Worm (Caenorhabditis elegans): Measurements from ENCODE around the gene fcmt-1.

DNA sequence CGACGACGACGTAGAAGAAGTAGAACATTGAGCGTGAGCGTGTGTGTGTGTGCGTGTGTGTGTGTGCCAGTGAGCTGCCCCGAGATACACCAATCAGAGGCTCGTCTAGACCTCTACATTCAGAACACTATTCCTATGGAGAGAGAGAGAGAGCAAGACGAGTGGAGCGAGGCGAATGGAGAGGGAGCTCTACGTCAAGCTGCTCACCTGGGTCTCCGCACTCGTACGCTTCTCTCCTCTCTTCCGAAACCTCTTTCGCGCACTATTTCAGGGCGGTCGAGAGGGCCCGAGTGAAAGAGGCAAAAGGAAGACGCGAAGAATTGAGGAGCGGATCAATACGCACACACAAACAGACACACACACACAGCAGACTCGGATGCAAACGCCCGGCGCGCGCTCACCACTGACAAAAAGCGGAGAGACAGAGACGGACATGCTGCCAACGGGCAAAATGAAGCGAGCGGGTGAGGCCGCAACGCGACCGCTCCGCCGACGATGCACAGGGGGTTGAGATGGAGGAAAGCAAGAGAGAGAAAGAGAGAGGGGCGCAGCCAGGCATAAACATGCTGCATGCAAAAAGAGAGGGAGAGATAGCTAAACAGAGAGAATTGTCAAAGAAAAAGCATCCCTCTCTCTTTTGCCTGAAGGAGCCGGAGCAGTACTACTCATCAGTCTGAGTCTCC, 40.3 kb upstream of the fcmt-1 start:
- TF ChIP-seq ceh-36 (tag; optimal IDR thresholded peaks at IDR 0.05) (no peak), ama-1 (optimal IDR thresholded peaks at IDR 0.05) (no peak), B0310.2 (tag; optimal IDR thresholded peaks at IDR 0.05) (peak; percentile 32), flt-1 (GFP tag; IDR thresholded peaks at IDR 0.05) (0 out of 2 replicates have a peak, but pooled peaks have one; percentile 43), hmbx-1 (tag; optimal IDR thresholded peaks at IDR 0.05) (no peak), ets-7 (tag; optimal IDR thresholded peaks at IDR 0.05) (peak; percentile 35), aly-1 (tag; optimal IDR thresholded peaks at IDR 0.05) (peak; percentile 55), tbx-37 (GFP tag; conservative IDR thresholded peaks at IDR 0.05) (no peak), tra-4 (tag; optimal IDR thresholded peaks at IDR 0.05) (no peak)

Measured in whole organism, early embryonic.